Worm (Caenorhabditis elegans) whole organism, L2 larva: ENCODE results near the gene M28.9.

Experiments used
- C34F6.9 ChIP-seq: fragments of 150-350 bp; optimal IDR thresholded peaks from 2 replicates; lab custom pipeline; 2014; ENCODE audit warnings: missing biosample characterization, missing genetic modification characterization
- R02D3.7 ChIP-seq: fragments of 150-350 bp; optimal IDR thresholded peaks from 2 replicates; lab custom pipeline; 2014; ENCODE audit warnings: missing biosample characterization, missing genetic modification characterization
- Y55F3AM.14 ChIP-seq: fragments of 200-800 bp; sonication (Bioruptor generic); optimal IDR thresholded peaks from 2 replicates; lab custom pipeline; 2018; ENCODE audit warnings: mild to moderate bottlenecking, missing genetic modification characterization, missing compliant biosample characterization
- alr-1 ChIP-seq: fragments of 150-350 bp; optimal IDR thresholded peaks from 2 replicates; lab custom pipeline; 2014; ENCODE audit warnings: missing biosample characterization, missing genetic modification characterization
- blmp-1 ChIP-seq: sonication (generic microtip); optimal IDR thresholded peaks from 2 replicates; lab custom pipeline; 2017; ENCODE audit warnings: missing genetic modification characterization, mild to moderate bottlenecking, missing compliant biosample characterization, antibody characterized with exemption, moderate library complexity; ENCODE audit not compliant: insufficient read depth
- ceh-16 ChIP-seq: fragments of 150-350 bp; optimal IDR thresholded peaks from 2 replicates; lab custom pipeline; 2014; ENCODE audit warnings: missing biosample characterization, missing genetic modification characterization
- ceh-82 ChIP-seq: fragments of 150-350 bp; optimal IDR thresholded peaks from 2 replicates; lab custom pipeline; 2014; ENCODE audit warnings: missing biosample characterization, missing genetic modification characterization
- crh-2 ChIP-seq: sonication (generic microtip); optimal IDR thresholded peaks from 2 replicates; lab custom pipeline; 2017; ENCODE audit warnings: missing biosample characterization, missing genetic modification characterization
- dmd-4 ChIP-seq: sonication (generic microtip); optimal IDR thresholded peaks from 2 replicates; lab custom pipeline; 2017; ENCODE audit warnings: missing biosample characterization, missing genetic modification characterization
- egl-27 ChIP-seq: sonication (generic microtip); optimal IDR thresholded peaks from 3 replicates; lab custom pipeline; 2017; ENCODE audit warnings: missing biosample characterization, missing genetic modification reagents, missing genetic modification characterization
- elt-1 ChIP-seq: fragments of 150-350 bp; optimal IDR thresholded peaks from 2 replicates; lab custom pipeline; 2014; ENCODE audit warnings: missing biosample characterization, missing genetic modification characterization
- elt-3 ChIP-seq: sonication (generic microtip); optimal IDR thresholded peaks from 2 replicates; lab custom pipeline; 2017; ENCODE audit warnings: missing biosample characterization, missing genetic modification characterization
- lin-11 ChIP-seq: fragments of 150-350 bp; sonication (generic microtip); optimal IDR thresholded peaks from 2 replicates; lab custom pipeline; 2014; ENCODE audit warnings: missing biosample characterization, missing genetic modification characterization, inconsistent platforms, mixed read lengths
- lin-13 ChIP-seq: fragments of 150-350 bp; optimal IDR thresholded peaks from 2 replicates; lab custom pipeline; 2014; ENCODE audit warnings: missing biosample characterization, missing genetic modification reagents, missing genetic modification characterization
- lin-39 ChIP-seq: fragments of 150-350 bp; optimal IDR thresholded peaks from 2 replicates; lab custom pipeline; 2014; ENCODE audit warnings: missing biosample characterization, missing genetic modification reagents, missing genetic modification characterization
- lsy-2 ChIP-seq, 2 experiments: fragments of 150-350 bp in 1 of 2; sonication (generic microtip) in 1 of 2; optimal IDR thresholded peaks; 2 replicates each; lab custom pipeline; 2014 to 2017; ENCODE audit warnings: missing biosample characterization in 2 of 2, missing genetic modification characterization in 2 of 2
- mab-5 ChIP-seq: fragments of 150-350 bp; optimal IDR thresholded peaks from 2 replicates; lab custom pipeline; 2014; ENCODE audit warnings: missing biosample characterization, missing genetic modification characterization
- mdl-1 ChIP-seq, 2 experiments: fragments of 150-350 bp in 1 of 2; sonication (generic microtip) in 1 of 2; optimal IDR thresholded peaks; 2 replicates each; lab custom pipeline; 2017; ENCODE audit warnings: missing biosample characterization in 2 of 2, missing genetic modification characterization in 2 of 2
- nhr-10 ChIP-seq: sonication (generic microtip); optimal IDR thresholded peaks from 2 replicates; lab custom pipeline; 2017; ENCODE audit warnings: missing biosample characterization, missing genetic modification characterization
- nhr-11 ChIP-seq: fragments of 150-350 bp; optimal IDR thresholded peaks from 2 replicates; lab custom pipeline; 2014; ENCODE audit warnings: missing biosample characterization, missing genetic modification characterization
- nhr-12 ChIP-seq: fragments of 150-350 bp; optimal IDR thresholded peaks from 2 replicates; lab custom pipeline; 2014; ENCODE audit warnings: missing biosample characterization, missing genetic modification characterization
- nhr-129 ChIP-seq: fragments of 150-350 bp; optimal IDR thresholded peaks from 2 replicates; lab custom pipeline; 2014; ENCODE audit warnings: missing biosample characterization, missing genetic modification characterization
- nhr-21 ChIP-seq: fragments of 150-350 bp; optimal IDR thresholded peaks from 2 replicates; lab custom pipeline; 2014; ENCODE audit warnings: missing biosample characterization, missing genetic modification characterization
- nhr-237 ChIP-seq: fragments of 150-350 bp; optimal IDR thresholded peaks from 2 replicates; lab custom pipeline; 2014; ENCODE audit warnings: missing biosample characterization, missing genetic modification characterization
- nhr-25 ChIP-seq: fragments of 150-350 bp; sonication (generic microtip); optimal IDR thresholded peaks from 3 replicates; lab custom pipeline; 2014; ENCODE audit warnings: missing biosample characterization, missing genetic modification characterization
- nhr-6 ChIP-seq: fragments of 150-350 bp; optimal IDR thresholded peaks from 2 replicates; lab custom pipeline; 2014; ENCODE audit warnings: missing biosample characterization, missing genetic modification characterization
- peb-1 ChIP-seq: fragments of 150-350 bp; optimal IDR thresholded peaks from 2 replicates; lab custom pipeline; 2014; ENCODE audit warnings: missing biosample characterization, missing genetic modification characterization
- sem-4 ChIP-seq: fragments of 150-350 bp; optimal IDR thresholded peaks from 2 replicates; lab custom pipeline; 2014; ENCODE audit warnings: missing biosample characterization, missing genetic modification reagents, missing genetic modification characterization
- sma-9 ChIP-seq, 2 experiments: fragments of 150-350 bp in 1 of 2; sonication (generic microtip) in 1 of 2; optimal IDR thresholded peaks; 2 replicates each; lab custom pipeline; 2014 to 2016; ENCODE audit warnings: missing genetic modification characterization in 2 of 2, mild to moderate bottlenecking in 1 of 2, missing biosample characterization in 1 of 2, missing compliant biosample characterization in 1 of 2, missing genetic modification reagents in 1 of 2, moderate library complexity in 1 of 2
- snpc-4 ChIP-seq: fragments of 150-350 bp; optimal IDR thresholded peaks from 2 replicates; lab custom pipeline; 2014; ENCODE audit warnings: missing biosample characterization, missing genetic modification characterization
- unc-55 ChIP-seq: fragments of 150-350 bp; sonication (generic microtip); optimal IDR thresholded peaks from 3 replicates; lab custom pipeline; 2014; ENCODE audit warnings: missing biosample characterization, missing genetic modification reagents, missing genetic modification characterization
- unc-62 ChIP-seq: fragments of 150-350 bp; optimal IDR thresholded peaks from 2 replicates; lab custom pipeline; 2014; ENCODE audit warnings: missing biosample characterization, missing genetic modification reagents, missing genetic modification characterization
- ztf-1 ChIP-seq: fragments of 200-800 bp; sonication (Bioruptor generic); conservative IDR thresholded peaks from 2 replicates; pipeline ENCODE4 v1.3.6; 2022; ENCODE audit warnings: missing genetic modification characterization, missing compliant biosample characterization
- ztf-11 ChIP-seq: sonication (generic microtip); optimal IDR thresholded peaks from 2 replicates; lab custom pipeline; 2017; ENCODE audit warnings: missing biosample characterization, missing genetic modification characterization
- ztf-4 ChIP-seq: fragments of 150-350 bp; optimal IDR thresholded peaks from 2 replicates; lab custom pipeline; 2014; ENCODE audit warnings: missing biosample characterization, missing genetic modification characterization

Gene M28.9

DNA sequence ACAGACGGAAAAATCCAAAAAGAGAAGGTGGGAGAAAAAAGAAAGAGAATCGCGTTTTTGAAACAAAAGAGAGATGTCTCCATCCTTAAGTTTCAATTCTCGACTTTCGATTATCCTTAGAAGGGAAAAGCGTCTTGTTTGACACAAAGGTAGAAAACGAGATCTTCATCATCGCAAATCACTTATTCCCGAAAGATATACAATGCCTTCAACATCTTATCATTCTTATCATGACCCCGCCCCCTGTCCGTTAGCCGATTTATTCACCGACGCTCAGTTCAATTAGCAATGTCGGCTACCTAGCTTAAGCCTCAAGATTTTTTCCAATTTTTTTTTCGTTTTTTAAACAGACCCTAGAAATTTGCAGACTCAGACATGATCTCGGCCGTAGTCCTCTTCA, 40.2 kb upstream of the M28.9 start, which contains the start of gene C14A4.9:
TSS of gene C14A4.9 (plus strand) at position 368 of the 400 bp plus-strand sequence.
- TF ChIP-seq blmp-1 (tag; lab: Kevin White, UChicago) = peak; percentile 26
- TF ChIP-seq sma-9 (GFP tag; optimal IDR thresholded peaks at IDR 0.05; lab: Kevin White, UChicago) = no peak
- TF ChIP-seq sma-9 (tag; optimal IDR thresholded peaks at IDR 0.05; lab: Kevin White, UChicago) = no peak
- TF ChIP-seq, all 48 proteins: peak for 1

DNA sequence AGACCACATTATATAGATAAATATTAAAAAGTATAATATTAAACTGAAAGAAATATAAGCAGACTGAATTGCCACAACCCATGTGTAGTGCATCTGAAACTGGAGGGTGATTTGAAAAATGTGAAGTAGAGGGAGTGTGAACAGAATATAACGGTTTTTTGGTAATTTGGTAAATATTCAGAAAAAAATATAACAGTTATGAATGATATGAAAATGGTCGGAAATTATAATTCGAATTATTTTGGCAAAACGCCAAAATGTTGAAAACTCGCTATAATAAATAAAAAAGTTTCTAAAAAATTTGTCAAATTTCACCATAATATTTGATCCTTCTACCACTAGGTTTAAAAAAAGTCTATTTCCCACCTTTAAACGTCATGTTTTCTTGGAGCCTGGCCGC, 37.0 kb upstream of the M28.9 start, which contains the start of gene srv-2:
TSS of gene srv-2 (minus strand) at position 101 of the 400 bp plus-strand sequence.
- TF ChIP-seq ceh-82 = no peak
- no peak for TF ChIP-seq lsy-2 (tag; optimal IDR thresholded peaks at IDR 0.05; lab: Kevin White, UChicago)
- TF ChIP-seq lin-39 (tag; lab: Kevin White, UChicago) = no peak
- TF ChIP-seq sem-4 (tag; lab: Kevin White, UChicago) = no peak
- no peak for TF ChIP-seq ztf-4 (tag; lab: Kevin White, UChicago)
- TF ChIP-seq alr-1 (tag; lab: Kevin White, UChicago) = no peak
- no peak for TF ChIP-seq egl-27 (tag; lab: Kevin White, UChicago)
- TF ChIP-seq blmp-1 (tag; lab: Kevin White, UChicago) = no peak
- TF ChIP-seq ztf-1 (GFP tag; lab: Robert Waterston, UW) = no peak
- no peak for TF ChIP-seq nhr-10 (tag; lab: Kevin White, UChicago)
- no peak for TF ChIP-seq Y55F3AM.14 (GFP tag; lab: Kevin White, UChicago)
- TF ChIP-seq mab-5 (tag; lab: Kevin White, UChicago) = no peak
- TF ChIP-seq peb-1 (tag; lab: Kevin White, UChicago) = no peak
- TF ChIP-seq nhr-129 (tag; lab: Kevin White, UChicago) = no peak
- TF ChIP-seq nhr-25 = no peak
- no peak for TF ChIP-seq R02D3.7 (tag; lab: Kevin White, UChicago)
- TF ChIP-seq sma-9 (GFP tag; optimal IDR thresholded peaks at IDR 0.05; lab: Kevin White, UChicago) = no peak
- TF ChIP-seq sma-9 (tag; optimal IDR thresholded peaks at IDR 0.05; lab: Kevin White, UChicago) = no peak
- TF ChIP-seq nhr-21 (tag; lab: Kevin White, UChicago) = no peak
- no peak for TF ChIP-seq crh-2
- no peak for TF ChIP-seq dmd-4 (tag; lab: Kevin White, UChicago)
- TF ChIP-seq, all 48 proteins: peak for 0

DNA sequence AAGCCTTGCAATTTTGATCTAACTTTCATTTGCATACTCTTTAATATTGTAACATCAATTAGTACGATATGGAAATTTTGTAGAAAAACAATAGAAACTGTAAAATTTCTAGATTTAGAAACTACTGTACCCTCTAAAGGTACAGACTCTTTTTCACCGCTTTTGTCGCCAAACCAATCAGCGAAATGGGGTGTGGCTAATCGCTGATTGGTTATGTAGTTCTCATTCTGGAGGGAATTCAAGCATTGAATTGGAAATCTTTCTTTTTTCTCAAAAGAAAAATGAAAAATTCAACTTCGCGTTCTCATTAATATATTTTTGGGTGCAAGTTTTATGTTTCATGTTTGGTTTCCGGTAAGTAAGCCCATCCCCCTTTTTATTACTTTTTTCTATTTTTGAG, 35.6 kb upstream of the M28.9 start:
- TF ChIP-seq ztf-4 (tag; lab: Kevin White, UChicago) = no peak
- TF ChIP-seq alr-1 (tag; lab: Kevin White, UChicago) = no peak
- TF ChIP-seq R02D3.7 (tag; lab: Kevin White, UChicago) = no peak
- TF ChIP-seq sem-4 (tag; lab: Kevin White, UChicago) = no peak
- TF ChIP-seq ztf-1 (GFP tag; lab: Robert Waterston, UW) = no peak
- TF ChIP-seq nhr-10 (tag; lab: Kevin White, UChicago) = no peak
- no peak for TF ChIP-seq nhr-12 (tag; lab: Kevin White, UChicago)
- TF ChIP-seq unc-62 (GFP tag; lab: Kevin White, UChicago) = no peak
- no peak for TF ChIP-seq lin-13 (GFP tag; lab: Kevin White, UChicago)
- TF ChIP-seq mdl-1 (tag; optimal IDR thresholded peaks at IDR 0.05; lab: Kevin White, UChicago) = no peak
- TF ChIP-seq nhr-237 (tag; lab: Kevin White, UChicago) = no peak
- no peak for TF ChIP-seq C34F6.9 (tag; lab: Kevin White, UChicago)
- TF ChIP-seq elt-3 (tag; lab: Kevin White, UChicago) = no peak
- no peak for TF ChIP-seq ztf-11 (tag; lab: Kevin White, UChicago)
- no peak for TF ChIP-seq nhr-11 (tag; lab: Kevin White, UChicago)
- no peak for TF ChIP-seq nhr-21 (tag; lab: Kevin White, UChicago)
- TF ChIP-seq ceh-16 (tag; lab: Kevin White, UChicago) = no peak
- TF ChIP-seq, all 48 proteins: peak for 0

DNA sequence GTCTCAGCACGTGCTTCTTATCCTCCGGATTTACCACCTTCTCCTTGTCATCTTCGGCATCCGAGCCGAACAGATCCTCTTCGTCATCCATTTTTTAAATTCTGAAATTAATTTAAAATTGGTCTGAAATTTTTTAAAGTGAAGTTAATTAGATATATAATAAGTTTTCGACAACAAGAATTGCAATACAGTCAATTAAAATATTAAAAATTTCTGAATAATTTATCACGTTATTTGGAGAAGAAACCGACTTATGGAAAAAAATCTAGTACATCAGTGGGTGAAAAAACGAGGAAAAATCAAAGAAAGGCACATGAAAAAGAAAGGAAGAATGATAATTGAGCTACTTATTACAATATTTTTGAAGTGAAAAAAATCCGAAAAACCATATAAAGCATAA, 33.7 kb upstream of the M28.9 start, which contains the start of gene taf-13:
TSS of gene taf-13 (minus strand) at position 101 of the 400 bp plus-strand sequence.
- TF ChIP-seq ceh-16 (tag; lab: Kevin White, UChicago) = no peak
- no peak for TF ChIP-seq Y55F3AM.14 (GFP tag; lab: Kevin White, UChicago)
- no peak for TF ChIP-seq unc-55 (GFP tag; lab: Kevin White, UChicago)
- TF ChIP-seq unc-62 (GFP tag; lab: Kevin White, UChicago) = no peak
- TF ChIP-seq nhr-237 (tag; lab: Kevin White, UChicago) = no peak
- no peak for TF ChIP-seq elt-1 (tag; lab: Kevin White, UChicago)
- TF ChIP-seq alr-1 (tag; lab: Kevin White, UChicago) = no peak
- no peak for TF ChIP-seq snpc-4 (tag; lab: Kevin White, UChicago)
- TF ChIP-seq nhr-6 (tag; lab: Kevin White, UChicago) = no peak
- no peak for TF ChIP-seq lin-11 (tag; lab: Kevin White, UChicago)
- TF ChIP-seq ceh-82 = no peak
- no peak for TF ChIP-seq ztf-1 (GFP tag; lab: Robert Waterston, UW)
